Fruit fly (Drosophila melanogaster) whole organism, embryonic: ENCODE results near the gene CG5087.

Experiments used
- CG10274 ChIP-seq: fragments of 200-800 bp; sonication (Bioruptor generic); optimal IDR thresholded peaks from 3 replicates; lab custom pipeline; 2017; ENCODE audit warnings: missing biosample characterization, mild to moderate bottlenecking, missing genetic modification characterization
- CG10565 ChIP-seq: fragments of 200-800 bp; sonication (Bioruptor generic); optimal IDR thresholded peaks from 3 replicates; lab custom pipeline; 2016; ENCODE audit warnings: missing biosample characterization, mild to moderate bottlenecking, missing genetic modification characterization
- CG11093 ChIP-seq: fragments of 200-800 bp; sonication (Bioruptor generic); IDR thresholded peaks from 3 replicates; pipeline ENCODE4 v1.3.6; 2022; ENCODE audit warnings: missing biosample characterization, missing genetic modification characterization
- CG11723 ChIP-seq: fragments of 200-800 bp; sonication (Bioruptor generic); optimal IDR thresholded peaks from 2 replicates; lab custom pipeline; 2017; ENCODE audit warnings: missing biosample characterization, mild to moderate bottlenecking, missing genetic modification characterization
- CG13123 ChIP-seq: fragments of 200-800 bp; sonication (Bioruptor generic); optimal IDR thresholded peaks from 2 replicates; lab custom pipeline; 2016; ENCODE audit warnings: missing biosample characterization, missing genetic modification characterization
- CG13287 ChIP-seq: fragments of 200-800 bp; sonication (Bioruptor generic); IDR thresholded peaks from 2 replicates; pipeline ENCODE4 v1.3.6; 2022; ENCODE audit warnings: missing biosample characterization, missing genetic modification characterization; ENCODE audit not compliant: partially characterized antibody
- CG15514 ChIP-seq: fragments of 200-800 bp; sonication (Bioruptor generic); optimal IDR thresholded peaks from 3 replicates; lab custom pipeline; 2017; ENCODE audit warnings: missing biosample characterization, missing genetic modification characterization, mild to moderate bottlenecking, moderate library complexity, missing genetic modification reagents
- CG1647 ChIP-seq: fragments of 200-800 bp; sonication (Bioruptor generic); optimal IDR thresholded peaks from 3 replicates; lab custom pipeline; 2016; ENCODE audit warnings: missing biosample characterization, missing genetic modification characterization
- CG16815 ChIP-seq: fragments of 200-800 bp; sonication (Bioruptor generic); optimal IDR thresholded peaks from 3 replicates; lab custom pipeline; 2017; ENCODE audit warnings: missing biosample characterization, mild to moderate bottlenecking, missing genetic modification characterization
- CG1832 ChIP-seq: fragments of 200-800 bp; sonication (Bioruptor generic); optimal IDR thresholded peaks from 2 replicates; lab custom pipeline; 2017; ENCODE audit warnings: missing biosample characterization, mild to moderate bottlenecking, missing genetic modification characterization, inconsistent platforms
- CG2202 ChIP-seq: fragments of 200-800 bp; sonication (Bioruptor generic); optimal IDR thresholded peaks from 2 replicates; lab custom pipeline; 2018; ENCODE audit warnings: missing biosample characterization, mild to moderate bottlenecking, missing genetic modification characterization
- CG3847 ChIP-seq: fragments of 200-800 bp; sonication (Bioruptor generic); IDR thresholded peaks from 2 replicates; pipeline ENCODE4 v1.3.6; 2022; ENCODE audit warnings: missing biosample characterization, missing genetic modification characterization
- CG4617 ChIP-seq: fragments of 200-800 bp; sonication (Bioruptor generic); optimal IDR thresholded peaks from 3 replicates; lab custom pipeline; 2016; ENCODE audit warnings: missing biosample characterization, missing genetic modification characterization, borderline replicate concordance
- CG6654 ChIP-seq: fragments of 200-800 bp; sonication (Bioruptor generic); optimal IDR thresholded peaks from 2 replicates; lab custom pipeline; 2017; ENCODE audit warnings: missing biosample characterization, mild to moderate bottlenecking, missing genetic modification characterization
- CG7963 ChIP-seq: fragments of 200-800 bp; sonication (Bioruptor generic); IDR thresholded peaks from 3 replicates; pipeline ENCODE4 v1.3.6; 2022; ENCODE audit warnings: missing biosample characterization, missing genetic modification characterization; ENCODE audit not compliant: partially characterized antibody
- CG7987 ChIP-seq: fragments of 200-800 bp; sonication (Bioruptor generic); optimal IDR thresholded peaks from 2 replicates; lab custom pipeline; 2018; ENCODE audit warnings: missing biosample characterization, mild to moderate bottlenecking, missing genetic modification characterization, moderate library complexity
- D19A ChIP-seq: fragments of 200-800 bp; optimal IDR thresholded peaks from 3 replicates; lab custom pipeline; 2019; ENCODE audit warnings: missing biosample characterization, mild to moderate bottlenecking, missing genetic modification characterization, moderate library complexity
- Dek ChIP-seq: fragments of 200-800 bp; sonication (Bioruptor generic); optimal IDR thresholded peaks from 3 replicates; lab custom pipeline; 2019; ENCODE audit warnings: missing biosample characterization, mild to moderate bottlenecking, missing genetic modification characterization, moderate library complexity
- Dp ChIP-seq: fragments of 200-800 bp; sonication (Bioruptor generic); optimal IDR thresholded peaks from 2 replicates; lab custom pipeline; 2018; ENCODE audit warnings: missing biosample characterization, mild to moderate bottlenecking, missing genetic modification characterization, moderate library complexity
- E2f2 ChIP-seq: fragments of 200-800 bp; sonication (Bioruptor generic); IDR thresholded peaks from 2 replicates; pipeline ENCODE4 v1.3.6; 2022; ENCODE audit warnings: missing biosample characterization, missing genetic modification characterization
- Elba2 ChIP-seq: fragments of 200-800 bp; sonication (Bioruptor generic); optimal IDR thresholded peaks from 3 replicates; lab custom pipeline; 2016; ENCODE audit warnings: missing biosample characterization, missing genetic modification characterization
- HLH4C ChIP-seq: fragments of 200-800 bp; sonication (Bioruptor generic); IDR thresholded peaks from 3 replicates; pipeline ENCODE4 v1.3.6; 2022; ENCODE audit warnings: missing biosample characterization, missing genetic modification characterization; ENCODE audit not compliant: partially characterized antibody
- HmgZ ChIP-seq: fragments of 200-800 bp; sonication (Bioruptor generic); optimal IDR thresholded peaks from 2 replicates; lab custom pipeline; 2018; ENCODE audit warnings: missing biosample characterization, mild to moderate bottlenecking, missing genetic modification characterization
- Hmr ChIP-seq: fragments of 200-800 bp; sonication (Bioruptor generic); optimal IDR thresholded peaks from 3 replicates; lab custom pipeline; 2017; ENCODE audit warnings: mild to moderate bottlenecking, missing biosample characterization, missing genetic modification reagents, missing genetic modification characterization
- Hr51 ChIP-seq, 2 experiments: fragments of 200-800 bp; sonication (Bioruptor generic); optimal IDR thresholded peaks; 2 replicates in 1 of 2; 3 replicates in 1 of 2; lab custom pipeline; 2016 to 2018; ENCODE audit warnings: missing biosample characterization in 2 of 2, missing genetic modification characterization in 2 of 2, mild to moderate bottlenecking in 1 of 2, moderate library complexity in 1 of 2
- Med ChIP-seq: fragments of 200-800 bp; sonication (Bioruptor generic); peaks from one replicate; lab custom pipeline; 2016; ENCODE audit warnings: missing biosample characterization, missing genetic modification characterization, mild to moderate bottlenecking, inconsistent platforms, moderate library complexity
- NK7.1 ChIP-seq: fragments of 200-800 bp; sonication (Bioruptor generic); optimal IDR thresholded peaks from 3 replicates; lab custom pipeline; 2016; ENCODE audit warnings: missing biosample characterization, missing genetic modification characterization
- Neu2 ChIP-seq: fragments of 200-800 bp; sonication (Bioruptor generic); optimal IDR thresholded peaks from 3 replicates; lab custom pipeline; 2016; ENCODE audit warnings: missing biosample characterization, missing genetic modification characterization, borderline replicate concordance
- Scr ChIP-seq: fragments of 200-800 bp; sonication (Bioruptor generic); IDR thresholded peaks from 2 replicates; pipeline ENCODE4 v1.3.6; 2022; ENCODE audit warnings: missing biosample characterization, missing genetic modification characterization; ENCODE audit not compliant: partially characterized antibody
- Sry-δ ChIP-seq: fragments of 200-800 bp; sonication (Bioruptor generic); optimal IDR thresholded peaks from 2 replicates; lab custom pipeline; 2016; ENCODE audit warnings: missing biosample characterization, missing genetic modification characterization
- Vsx1 ChIP-seq: fragments of 200-800 bp; sonication (Bioruptor generic); optimal IDR thresholded peaks from 2 replicates; lab custom pipeline; 2017; ENCODE audit warnings: missing biosample characterization, mild to moderate bottlenecking, missing genetic modification characterization, missing genetic modification reagents
- crp ChIP-seq, 2 experiments: fragments of 200-800 bp; sonication (Bioruptor generic); optimal IDR thresholded peaks; 2 replicates in 1 of 2; 3 replicates in 1 of 2; lab custom pipeline; 2017; ENCODE audit warnings: missing biosample characterization in 2 of 2, missing genetic modification characterization in 2 of 2, mild to moderate bottlenecking in 1 of 2, moderate library complexity in 1 of 2
- fd64A ChIP-seq: fragments of 200-800 bp; sonication (Bioruptor generic); optimal IDR thresholded peaks from 3 replicates; lab custom pipeline; 2018; ENCODE audit warnings: missing biosample characterization, mild to moderate bottlenecking, missing genetic modification characterization
- fd96Cb ChIP-seq: fragments of 200-800 bp; sonication (Bioruptor generic); optimal IDR thresholded peaks from 2 replicates; lab custom pipeline; 2018; ENCODE audit warnings: missing biosample characterization, mild to moderate bottlenecking, missing genetic modification characterization, moderate library complexity
- gro ChIP-seq: fragments of 200-800 bp; sonication (Bioruptor generic); optimal IDR thresholded peaks from 2 replicates; lab custom pipeline; 2016; ENCODE audit warnings: missing biosample characterization, missing genetic modification characterization
- gsb-n ChIP-seq: fragments of 200-800 bp; sonication (Bioruptor generic); optimal IDR thresholded peaks from 3 replicates; lab custom pipeline; 2018; ENCODE audit warnings: missing biosample characterization, mild to moderate bottlenecking, missing genetic modification characterization
- knrl ChIP-seq: fragments of 200-800 bp; sonication (Bioruptor generic); IDR thresholded peaks from 3 replicates; pipeline ENCODE4 v1.3.6; 2022; ENCODE audit warnings: missing biosample characterization, missing genetic modification characterization; ENCODE audit not compliant: partially characterized antibody
- lola ChIP-seq, 3 experiments: fragments of >200 bp in 2 of 3; fragments of 200-800 bp in 1 of 3; sonication (Bioruptor generic) in 1 of 3; optimal IDR thresholded peaks; 2 replicates each; lab custom pipeline; 2017 to 2019; ENCODE audit warnings: missing biosample characterization in 3 of 3, missing genetic modification characterization in 3 of 3, mild to moderate bottlenecking in 1 of 3, moderate library complexity in 1 of 3
- rib ChIP-seq: fragments of 200-800 bp; sonication (Bioruptor generic); IDR thresholded peaks from 2 replicates; pipeline ENCODE4 v1.3.6; 2022; ENCODE audit warnings: missing biosample characterization, missing genetic modification characterization
- sim ChIP-seq: fragments of 200-800 bp; sonication (Bioruptor generic); IDR thresholded peaks from 2 replicates; pipeline ENCODE4 v1.3.6; 2022; ENCODE audit warnings: missing biosample characterization, missing genetic modification characterization
- stc ChIP-seq: fragments of 200-800 bp; sonication (Bioruptor generic); IDR thresholded peaks from 2 replicates; pipeline ENCODE4 v1.3.6; 2022; ENCODE audit warnings: missing biosample characterization, missing genetic modification characterization
- tap ChIP-seq: fragments of 200-800 bp; optimal IDR thresholded peaks from 3 replicates; lab custom pipeline; 2019; ENCODE audit warnings: missing biosample characterization, mild to moderate bottlenecking, missing genetic modification characterization, moderate library complexity
- tll ChIP-seq, 2 experiments: fragments of 200-800 bp in 1 of 2; fragments of >200 bp in 1 of 2; sonication (Bioruptor generic) in 1 of 2; optimal IDR thresholded peaks; 2 replicates each; lab custom pipeline; 2017 to 2019; ENCODE audit warnings: missing biosample characterization in 2 of 2, missing genetic modification characterization in 2 of 2, mild to moderate bottlenecking in 1 of 2, moderate library complexity in 1 of 2
- trem ChIP-seq: fragments of 200-800 bp; optimal IDR thresholded peaks from 3 replicates; lab custom pipeline; 2019; ENCODE audit warnings: missing biosample characterization, mild to moderate bottlenecking, missing genetic modification characterization, moderate library complexity
- wek ChIP-seq: fragments of 200-800 bp; sonication (Bioruptor generic); optimal IDR thresholded peaks from 3 replicates; lab custom pipeline; 2018; ENCODE audit warnings: missing biosample characterization, mild to moderate bottlenecking, missing genetic modification characterization, moderate library complexity
- yki ChIP-seq: fragments of >200 bp; optimal IDR thresholded peaks from 3 replicates; lab custom pipeline; 2018
- zen2 ChIP-seq: fragments of 200-800 bp; sonication (Bioruptor generic); IDR thresholded peaks from 3 replicates; pipeline ENCODE4 v1.3.6; 2022; ENCODE audit warnings: missing biosample characterization, missing genetic modification characterization; ENCODE audit not compliant: partially characterized antibody

The CG5087 gene

dm6 chr3L:8966324-8967011 is 31.5 kb upstream of the CG5087 start, which contains the start of the genes CG5653 and CG5021 (continued):
- peak; percentile 19 for TF ChIP-seq CG4617
- no peak for TF ChIP-seq CG1647 (GFP tag; lab: Kevin White, UChicago)
- TF ChIP-seq HLH4C (GFP tag; lab: Robert Waterston, UW), result peak; percentile 68; the same call in 2 of the 3 replicates
- peak; percentile 88 for TF ChIP-seq Sry-δ (GFP tag; lab: Kevin White, UChicago)
- TF ChIP-seq fd96Cb (tag; lab: Kevin White, UChicago), result no peak
- no peak for TF ChIP-seq CG13123
- peak; percentile 55 for TF ChIP-seq CG15514 (GFP tag; lab: Kevin White, UChicago)
- peak; percentile 95 for TF ChIP-seq E2f2
- TF ChIP-seq rib, result peak; percentile 52; the same call in 1 of the 2 replicates
- peak; percentile 59 for TF ChIP-seq knrl (GFP tag; lab: Robert Waterston, UW)
- peak; percentile 59 for TF ChIP-seq CG3847 (GFP tag; lab: Robert Waterston, UW)
- TF ChIP-seq HmgZ (tag; lab: Kevin White, UChicago), result peak; percentile 47
- TF ChIP-seq Med (GFP tag; lab: Kevin White, UChicago), result peak; percentile 24
- peak; percentile 47 for TF ChIP-seq Scr (GFP tag; lab: Robert Waterston, UW)
- TF ChIP-seq CG7963, result peak; percentile 68
- TF ChIP-seq zen2 (GFP tag; lab: Robert Waterston, UW), result peak; percentile 51; the same call in 1 of the 3 replicates

DNA sequence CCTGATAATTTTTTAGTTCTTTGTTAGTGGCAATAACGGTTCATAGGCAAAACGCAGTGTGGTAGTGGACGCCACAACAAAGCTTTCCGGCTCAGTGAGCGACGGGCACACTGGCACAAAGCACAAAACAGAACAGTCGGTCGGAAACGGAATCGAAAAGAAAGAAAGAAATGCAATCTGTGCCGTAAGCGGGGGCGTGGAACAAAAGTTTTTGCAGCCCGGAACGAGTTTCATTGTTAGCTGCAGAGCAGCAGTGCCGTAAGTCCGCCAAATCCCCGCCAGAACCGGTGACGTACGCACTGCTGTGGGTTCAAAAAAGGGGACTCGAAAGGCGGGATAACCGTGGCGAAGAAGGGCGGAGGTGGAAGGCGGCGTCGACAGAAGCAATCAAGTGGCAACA is 29.5 kb upstream of the CG5087 start, which contains the start of gene CG5026:
TSS of gene CG5026 (plus strand) at position 92 of the 400 bp plus-strand sequence.
- TF ChIP-seq HmgZ (tag; lab: Kevin White, UChicago) (peak; percentile 47), CG6654 (no peak), CG11723 (GFP tag; lab: Kevin White, UChicago) (no peak), tll (GFP tag; optimal IDR thresholded peaks at IDR 0.05; lab: Kevin White, UChicago) (no peak), CG7987 (GFP tag; lab: Kevin White, UChicago) (peak; percentile 12), CG16815 (GFP tag; lab: Kevin White, UChicago) (no peak), CG1832 (GFP tag; lab: Kevin White, UChicago) (no peak), Dek (no peak), yki (lab: Kevin White, UChicago) (no peak), CG10274 (peak; percentile 15), crp (GFP tag; optimal IDR thresholded peaks at IDR 0.05; lab: Kevin White, UChicago) (peak in 1 of 2 experiments; percentile 7), lola (GFP tag; optimal IDR thresholded peaks at IDR 0.05; lab: Kevin White, UChicago) (no peak), CG10565 (GFP tag; lab: Kevin White, UChicago) (no peak), stc (GFP tag; lab: Robert Waterston, UW) (no peak), tap (tag; lab: Kevin White, UChicago) (no peak), CG13287 (GFP tag; lab: Robert Waterston, UW) (peak; percentile 53), fd64A (GFP tag; lab: Kevin White, UChicago) (no peak), Elba2 (no peak), CG2202 (no peak), gsb-n (tag; lab: Kevin White, UChicago) (no peak), Hmr (GFP tag; lab: Kevin White, UChicago) (no peak), wek (GFP tag; lab: Kevin White, UChicago) (no peak), Hr51 (GFP tag; optimal IDR thresholded peaks at IDR 0.05; lab: Kevin White, UChicago) (no peak), Neu2 (GFP tag; lab: Kevin White, UChicago) (no peak), NK7.1 (GFP tag; lab: Kevin White, UChicago) (no peak), gro (no peak), CG11093 (GFP tag; lab: Robert Waterston, UW) (no peak), Vsx1 (GFP tag; lab: Kevin White, UChicago) (no peak), D19A (tag; lab: Kevin White, UChicago) (no peak), sim (GFP tag; lab: Robert Waterston, UW) (no peak), trem (peak; percentile 2), Dp (peak; percentile 65)
